Worm (Caenorhabditis elegans) whole organism, L1 larva: ENCODE results near the gene F17E9.2.

ENCODE experiments used
- ama-1 ChIP-seq: fragments of 150-350 bp; optimal IDR thresholded peaks from 2 replicates; lab custom pipeline; 2014
- ceh-8 ChIP-seq: fragments of 200-800 bp; sonication (Bioruptor generic); optimal IDR thresholded peaks from 2 replicates; lab custom pipeline; 2018; ENCODE audit warnings: mild to moderate bottlenecking, missing genetic modification characterization, moderate library complexity, missing compliant biosample characterization
- ceh-82 ChIP-seq, 3 experiments: fragments of 150-350 bp in 1 of 3; sonication (generic microtip) in 2 of 3; optimal IDR thresholded peaks; 2 replicates each; lab custom pipeline; 2014 to 2017; ENCODE audit warnings: missing biosample characterization in 3 of 3, missing genetic modification characterization in 3 of 3
- ceh-90 ChIP-seq: sonication (generic microtip); optimal IDR thresholded peaks from 2 replicates; lab custom pipeline; 2016; ENCODE audit warnings: missing genetic modification characterization, missing compliant biosample characterization
- hpl-2 ChIP-seq: fragments of 150-350 bp; optimal IDR thresholded peaks from 2 replicates; lab custom pipeline; 2014; ENCODE audit warnings: missing biosample characterization, missing genetic modification reagents, missing genetic modification characterization
- jun-1 ChIP-seq: fragments of 150-350 bp; optimal IDR thresholded peaks from 2 replicates; lab custom pipeline; 2014; ENCODE audit warnings: missing biosample characterization, missing genetic modification reagents, missing genetic modification characterization
- lin-13 ChIP-seq: fragments of 150-350 bp; optimal IDR thresholded peaks from 2 replicates; lab custom pipeline; 2014; ENCODE audit warnings: missing biosample characterization, missing genetic modification reagents, missing genetic modification characterization
- lin-15B ChIP-seq: fragments of 150-350 bp; sonication (generic microtip); optimal IDR thresholded peaks from 3 replicates; lab custom pipeline; 2014; ENCODE audit warnings: missing biosample characterization, missing genetic modification characterization
- lir-3 ChIP-seq: sonication (generic microtip); optimal IDR thresholded peaks from 2 replicates; lab custom pipeline; 2016; ENCODE audit warnings: mild to moderate bottlenecking, missing genetic modification characterization, moderate library complexity, missing compliant biosample characterization; ENCODE audit not compliant: poor library complexity
- nhr-28 ChIP-seq: fragments of 150-350 bp; optimal IDR thresholded peaks from 2 replicates; lab custom pipeline; 2014; ENCODE audit warnings: missing biosample characterization, missing genetic modification characterization
- pag-3 ChIP-seq: sonication (generic microtip); optimal IDR thresholded peaks from 2 replicates; lab custom pipeline; 2017; ENCODE audit warnings: missing genetic modification characterization, mild to moderate bottlenecking, missing compliant biosample characterization, antibody characterized with exemption, borderline replicate concordance; ENCODE audit not compliant: insufficient read depth

- no peak for TF ChIP-seq lin-15B
- no peak for TF ChIP-seq jun-1 (tag; lab: Kevin White, UChicago)
- TF ChIP-seq lir-3: no peak
- no peak for TF ChIP-seq ama-1 (lab: Kevin White, UChicago)
- no peak for TF ChIP-seq nhr-28 (tag; lab: Kevin White, UChicago)
- TF ChIP-seq hpl-2: no peak
- no peak for TF ChIP-seq pag-3
- TF ChIP-seq ceh-90 (tag; lab: Kevin White, UChicago): no peak
- no peak for TF ChIP-seq lin-13
- TF ChIP-seq ceh-82 (tag; optimal IDR thresholded peaks at IDR 0.05; lab: Kevin White, UChicago): no peak
- TF ChIP-seq ceh-8 (GFP tag; lab: Kevin White, UChicago): no peak
Measured at ce11 chrIV:8307408-8307807, 48.3 kb upstream of the F17E9.2 start.
